Fruit fly (Drosophila melanogaster) whole organism, embryonic: ENCODE results near the gene CG34307.
A peak's percentile ranks its signal among the peaks of the same experiment; 100 is the strongest.

Experiments used
- CG10321 ChIP-seq: fragments of 200-800 bp; sonication (Bioruptor generic); IDR thresholded peaks from 2 replicates; pipeline ENCODE4 v1.3.6; 2022; ENCODE audit warnings: missing biosample characterization, missing genetic modification characterization
- CG10431 ChIP-seq: fragments of 200-800 bp; sonication (Bioruptor generic); optimal IDR thresholded peaks from 3 replicates; lab custom pipeline; 2018; ENCODE audit warnings: missing biosample characterization, mild to moderate bottlenecking, missing genetic modification characterization
- CG11398 ChIP-seq: fragments of 200-800 bp; sonication (Bioruptor generic); optimal IDR thresholded peaks from 2 replicates; lab custom pipeline; 2016; ENCODE audit warnings: missing biosample characterization, missing genetic modification characterization
- CG1233 ChIP-seq: fragments of 200-800 bp; sonication (Bioruptor generic); optimal IDR thresholded peaks from 4 replicates; lab custom pipeline; 2018; ENCODE audit warnings: missing biosample characterization, mild to moderate bottlenecking, missing genetic modification characterization
- CG12769 ChIP-seq: fragments of 200-800 bp; sonication (Bioruptor generic); optimal IDR thresholded peaks from 2 replicates; lab custom pipeline; 2019; ENCODE audit warnings: missing biosample characterization, mild to moderate bottlenecking, missing genetic modification characterization, moderate library complexity
- CG15073 ChIP-seq: fragments of 200-800 bp; sonication (Bioruptor generic); optimal IDR thresholded peaks from 2 replicates; lab custom pipeline; 2016; ENCODE audit warnings: missing biosample characterization, missing genetic modification characterization
- CG15269 ChIP-seq: fragments of 200-800 bp; sonication (Bioruptor generic); optimal IDR thresholded peaks from 2 replicates; lab custom pipeline; 2018; ENCODE audit warnings: missing biosample characterization, mild to moderate bottlenecking, missing genetic modification characterization, moderate library complexity
- CG30020 ChIP-seq: fragments of 200-800 bp; optimal IDR thresholded peaks from 2 replicates; lab custom pipeline; 2019; ENCODE audit warnings: missing biosample characterization, mild to moderate bottlenecking, missing genetic modification characterization, moderate library complexity
- CG4404 ChIP-seq: fragments of 200-800 bp; sonication (Bioruptor generic); IDR thresholded peaks from 2 replicates; pipeline ENCODE4 v1.3.6; 2022; ENCODE audit warnings: missing biosample characterization, missing genetic modification characterization
- CG4820 ChIP-seq: fragments of 200-800 bp; sonication (Bioruptor generic); optimal IDR thresholded peaks from 3 replicates; lab custom pipeline; 2016; ENCODE audit warnings: missing biosample characterization, missing genetic modification characterization
- CG5953 ChIP-seq: fragments of 200-800 bp; sonication (Bioruptor generic); IDR thresholded peaks from 2 replicates; pipeline ENCODE4 v1.3.6; 2022; ENCODE audit warnings: missing biosample characterization, missing genetic modification characterization
- CG6854 ChIP-seq: fragments of 200-800 bp; sonication (Bioruptor generic); optimal IDR thresholded peaks from 3 replicates; lab custom pipeline; 2017; ENCODE audit warnings: missing biosample characterization, mild to moderate bottlenecking, missing genetic modification characterization
- CG7928 ChIP-seq: fragments of 200-800 bp; sonication (Bioruptor generic); optimal IDR thresholded peaks from 2 replicates; lab custom pipeline; 2017; ENCODE audit warnings: missing biosample characterization, mild to moderate bottlenecking, missing genetic modification characterization
- CoRest ChIP-seq: fragments of 200-800 bp; sonication (Bioruptor generic); optimal IDR thresholded peaks from 3 replicates; lab custom pipeline; 2018; ENCODE audit warnings: missing biosample characterization, mild to moderate bottlenecking, missing genetic modification characterization, moderate library complexity
- D ChIP-seq, 2 experiments: fragments of 200-800 bp in 1 of 2; fragments of >200 bp in 1 of 2; sonication (Bioruptor generic) in 1 of 2; optimal IDR thresholded peaks; 2 replicates in 1 of 2; 3 replicates in 1 of 2; lab custom pipeline; 2017; ENCODE audit warnings: mild to moderate bottlenecking in 1 of 2, missing biosample characterization in 1 of 2, missing genetic modification characterization in 1 of 2, missing genetic modification reagents in 1 of 2
- D19B ChIP-seq: fragments of 200-800 bp; sonication (Bioruptor generic); optimal IDR thresholded peaks from 2 replicates; lab custom pipeline; 2017; ENCODE audit warnings: missing biosample characterization, mild to moderate bottlenecking, missing genetic modification characterization
- E2f1 ChIP-seq: fragments of 200-800 bp; sonication (Bioruptor generic); IDR thresholded peaks from 2 replicates; pipeline ENCODE4 v1.3.6; 2022; ENCODE audit warnings: missing biosample characterization, missing genetic modification characterization
- ERR ChIP-seq: fragments of 200-800 bp; sonication (Bioruptor generic); optimal IDR thresholded peaks from 2 replicates; lab custom pipeline; 2016; ENCODE audit warnings: missing biosample characterization, missing genetic modification characterization
- Ets65A ChIP-seq: fragments of 200-800 bp; sonication (Bioruptor generic); peaks from one replicate; lab custom pipeline; 2016; ENCODE audit warnings: missing biosample characterization, missing genetic modification characterization
- Fer2 ChIP-seq: fragments of 200-800 bp; sonication (Bioruptor generic); optimal IDR thresholded peaks from 2 replicates; lab custom pipeline; 2018; ENCODE audit warnings: missing biosample characterization, mild to moderate bottlenecking, missing genetic modification characterization, moderate library complexity
- Gug ChIP-seq: fragments of 200-800 bp; sonication (Bioruptor generic); IDR thresholded peaks from 4 replicates; pipeline ENCODE4 v1.3.6; 2022; ENCODE audit warnings: missing biosample characterization, missing genetic modification characterization
- Lhr ChIP-seq: fragments of 200-800 bp; sonication (Bioruptor generic); optimal IDR thresholded peaks from 3 replicates; lab custom pipeline; 2017; ENCODE audit warnings: mild to moderate bottlenecking, missing biosample characterization, missing genetic modification reagents, missing genetic modification characterization
- Neu2 ChIP-seq: fragments of 200-800 bp; sonication (Bioruptor generic); optimal IDR thresholded peaks from 3 replicates; lab custom pipeline; 2016; ENCODE audit warnings: missing biosample characterization, missing genetic modification characterization, borderline replicate concordance
- Rx ChIP-seq: fragments of 200-800 bp; sonication (Bioruptor generic); IDR thresholded peaks from 2 replicates; pipeline ENCODE4 v1.3.6; 2022; ENCODE audit warnings: missing biosample characterization, missing genetic modification characterization
- Usf ChIP-seq: fragments of 200-800 bp; sonication (Bioruptor generic); optimal IDR thresholded peaks from 2 replicates; lab custom pipeline; 2017; ENCODE audit warnings: missing genotype, missing biosample characterization, missing genetic modification characterization
- Xrp1 ChIP-seq: fragments of 200-800 bp; sonication (Bioruptor generic); IDR thresholded peaks from 2 replicates; pipeline ENCODE4 v1.3.6; 2022; ENCODE audit warnings: missing biosample characterization, missing genetic modification characterization
- ac ChIP-seq: fragments of 200-800 bp; sonication (Bioruptor generic); optimal IDR thresholded peaks from 3 replicates; lab custom pipeline; 2017; ENCODE audit warnings: missing biosample characterization, mild to moderate bottlenecking, missing genetic modification characterization
- az2 ChIP-seq: fragments of 200-800 bp; sonication (Bioruptor generic); optimal IDR thresholded peaks from 3 replicates; lab custom pipeline; 2016; ENCODE audit warnings: missing biosample characterization, missing genetic modification characterization
- bigmax ChIP-seq: fragments of 200-800 bp; sonication (Bioruptor generic); optimal IDR thresholded peaks from 2 replicates; lab custom pipeline; 2018; ENCODE audit warnings: missing biosample characterization, mild to moderate bottlenecking, missing genetic modification characterization
- dpn ChIP-seq, 2 experiments: fragments of 200-800 bp; sonication (Bioruptor generic); optimal IDR thresholded peaks; 3 replicates each; lab custom pipeline; 2016; ENCODE audit warnings: missing biosample characterization in 2 of 2, missing genetic modification characterization in 2 of 2
- ems ChIP-seq: fragments of 200-800 bp; sonication (Bioruptor generic); optimal IDR thresholded peaks from 3 replicates; lab custom pipeline; 2016; ENCODE audit warnings: missing biosample characterization, missing genetic modification characterization
- fd96Cb ChIP-seq: fragments of 200-800 bp; sonication (Bioruptor generic); optimal IDR thresholded peaks from 2 replicates; lab custom pipeline; 2018; ENCODE audit warnings: missing biosample characterization, mild to moderate bottlenecking, missing genetic modification characterization, moderate library complexity
- ken ChIP-seq: fragments of 200-800 bp; sonication (Bioruptor generic); IDR thresholded peaks from 3 replicates; pipeline ENCODE4 v1.3.6; 2022; ENCODE audit warnings: missing biosample characterization, missing genetic modification characterization
- lbe ChIP-seq: fragments of 200-800 bp; sonication (Bioruptor generic); optimal IDR thresholded peaks from 2 replicates; lab custom pipeline; 2016; ENCODE audit warnings: missing biosample characterization, mild to moderate bottlenecking, missing genetic modification characterization
- nau ChIP-seq: fragments of 200-800 bp; sonication (Bioruptor generic); optimal IDR thresholded peaks from 3 replicates; lab custom pipeline; 2017; ENCODE audit warnings: missing biosample characterization, mild to moderate bottlenecking, missing genetic modification characterization, missing genetic modification reagents
- pb ChIP-seq: fragments of 200-800 bp; sonication (Bioruptor generic); optimal IDR thresholded peaks from 3 replicates; lab custom pipeline; 2016; ENCODE audit warnings: missing biosample characterization, missing genetic modification characterization
- sima ChIP-seq: fragments of 200-800 bp; sonication (Bioruptor generic); optimal IDR thresholded peaks from 2 replicates; lab custom pipeline; 2016; ENCODE audit warnings: missing biosample characterization, missing genetic modification characterization
- z ChIP-seq: fragments of 200-800 bp; sonication (Bioruptor generic); IDR thresholded peaks from 3 replicates; pipeline ENCODE4 v1.3.6; 2022; ENCODE audit warnings: missing biosample characterization, missing genetic modification characterization

CG34307 gene

DNA sequence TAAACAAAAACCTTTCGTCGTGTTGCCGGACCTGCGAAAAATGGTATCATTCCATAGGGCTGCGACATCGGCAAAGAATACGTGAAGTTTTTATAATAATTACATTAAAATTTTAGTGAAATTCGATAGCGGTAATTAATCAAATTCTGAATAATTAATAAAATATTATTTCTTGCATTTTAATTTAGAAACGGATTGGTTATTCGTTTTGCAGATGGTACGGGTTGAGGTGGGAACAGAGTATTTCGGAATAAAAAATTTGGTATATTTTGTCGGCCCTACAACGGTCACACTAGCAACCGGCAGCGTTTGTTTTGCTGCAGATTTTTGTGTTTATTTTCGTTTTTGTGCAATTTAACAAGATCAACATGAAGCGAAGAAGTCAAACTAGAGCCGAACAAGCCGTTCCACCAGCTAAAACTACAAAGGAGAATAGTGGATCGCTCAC is 14.9 kb upstream of the CG34307 start, which contains the start of the genes CG6962 and CG31368 (continued):
- TF ChIP-seq CG1233: peak; percentile 72
- TF ChIP-seq Fer2 (tag; lab: Kevin White, UChicago): peak; percentile 81
- TF ChIP-seq bigmax: no peak
- peak; percentile 85 for TF ChIP-seq az2
- TF ChIP-seq Neu2: no peak
- peak; percentile 66 for TF ChIP-seq Usf (GFP tag; lab: Kevin White, UChicago)
- peak; percentile 80 for TF ChIP-seq Xrp1 (GFP tag; lab: Robert Waterston, UW)
- peak; percentile 51; the same call in 1 of the 2 replicates for TF ChIP-seq CG10321 (GFP tag; lab: Robert Waterston, UW)
- no peak for TF ChIP-seq sima (GFP tag; lab: Kevin White, UChicago)
- peak; percentile 71 for TF ChIP-seq ems (GFP tag; lab: Kevin White, UChicago)
- TF ChIP-seq CG4820: peak; percentile 93
- TF ChIP-seq CG12769 (tag; lab: Kevin White, UChicago): no peak
- peak; percentile 46 for TF ChIP-seq D19B (GFP tag; lab: Kevin White, UChicago)
- TF ChIP-seq E2f1 (GFP tag; lab: Robert Waterston, UW): peak; percentile 72
- TF ChIP-seq CG7928 (GFP tag; lab: Kevin White, UChicago): peak; percentile 95
- TF ChIP-seq Gug (GFP tag; lab: Robert Waterston, UW): peak; percentile 87
- peak; percentile 25 for TF ChIP-seq CG15073 (GFP tag; lab: Kevin White, UChicago)
- TF ChIP-seq ac: no peak
- no peak for TF ChIP-seq z (GFP tag; lab: Robert Waterston, UW)

DNA sequence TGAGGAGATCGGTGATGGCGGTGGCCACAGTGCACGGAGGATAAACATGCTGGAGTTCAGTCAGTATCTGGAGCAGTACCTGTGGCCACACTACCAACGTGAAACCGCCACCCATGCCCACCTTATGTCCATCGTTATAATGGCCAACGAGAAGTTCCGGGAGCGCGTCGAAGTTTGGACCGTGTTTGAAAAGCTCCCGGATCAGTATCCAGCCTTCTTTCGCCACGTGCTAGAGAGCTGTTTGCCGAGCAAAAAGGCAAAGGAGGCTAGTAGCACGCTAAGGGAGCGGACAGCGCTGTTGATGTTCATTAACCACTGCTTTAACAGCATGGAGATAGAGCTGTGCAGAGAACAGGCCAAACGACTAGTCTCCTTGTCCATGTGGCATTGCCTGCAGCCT is 14.3 kb upstream of the CG34307 start:
- TF ChIP-seq ken (GFP tag; lab: Robert Waterston, UW) (0 out of 3 replicates have a peak, but pooled peaks have one; percentile 26), Neu2 (no peak), D (optimal IDR thresholded peaks at IDR 0.05; lab: Kevin White, UChicago) (peak; percentile 68), D (GFP tag; optimal IDR thresholded peaks at IDR 0.05; lab: Kevin White, UChicago) (no peak), CG4404 (no peak), CoRest (tag; lab: Kevin White, UChicago) (no peak), Fer2 (tag; lab: Kevin White, UChicago) (no peak), dpn (GFP tag; optimal IDR thresholded peaks at IDR 0.05; lab: Kevin White, UChicago) (no peak), ERR (GFP tag; lab: Kevin White, UChicago) (no peak), CG6854 (no peak), fd96Cb (tag; lab: Kevin White, UChicago) (no peak), CG5953 (GFP tag; lab: Robert Waterston, UW) (no peak), CG10431 (GFP tag; lab: Kevin White, UChicago) (no peak), CG11398 (GFP tag; lab: Kevin White, UChicago) (no peak), pb (GFP tag; lab: Kevin White, UChicago) (no peak), Ets65A (GFP tag; lab: Kevin White, UChicago) (peak; percentile 55), Lhr (no peak), CG30020 (tag; lab: Kevin White, UChicago) (no peak), lbe (no peak), nau (GFP tag; lab: Kevin White, UChicago) (no peak), CG15269 (tag; lab: Kevin White, UChicago) (no peak), E2f1 (GFP tag; lab: Robert Waterston, UW) (no peak), Rx (GFP tag; lab: Robert Waterston, UW) (no peak)
